Fruit fly (Drosophila melanogaster): ENCODE measurements around the gene CG7990.
A peak's percentile ranks its signal among the peaks of the same experiment; 100 is the strongest.

The CG7990 gene

DNA sequence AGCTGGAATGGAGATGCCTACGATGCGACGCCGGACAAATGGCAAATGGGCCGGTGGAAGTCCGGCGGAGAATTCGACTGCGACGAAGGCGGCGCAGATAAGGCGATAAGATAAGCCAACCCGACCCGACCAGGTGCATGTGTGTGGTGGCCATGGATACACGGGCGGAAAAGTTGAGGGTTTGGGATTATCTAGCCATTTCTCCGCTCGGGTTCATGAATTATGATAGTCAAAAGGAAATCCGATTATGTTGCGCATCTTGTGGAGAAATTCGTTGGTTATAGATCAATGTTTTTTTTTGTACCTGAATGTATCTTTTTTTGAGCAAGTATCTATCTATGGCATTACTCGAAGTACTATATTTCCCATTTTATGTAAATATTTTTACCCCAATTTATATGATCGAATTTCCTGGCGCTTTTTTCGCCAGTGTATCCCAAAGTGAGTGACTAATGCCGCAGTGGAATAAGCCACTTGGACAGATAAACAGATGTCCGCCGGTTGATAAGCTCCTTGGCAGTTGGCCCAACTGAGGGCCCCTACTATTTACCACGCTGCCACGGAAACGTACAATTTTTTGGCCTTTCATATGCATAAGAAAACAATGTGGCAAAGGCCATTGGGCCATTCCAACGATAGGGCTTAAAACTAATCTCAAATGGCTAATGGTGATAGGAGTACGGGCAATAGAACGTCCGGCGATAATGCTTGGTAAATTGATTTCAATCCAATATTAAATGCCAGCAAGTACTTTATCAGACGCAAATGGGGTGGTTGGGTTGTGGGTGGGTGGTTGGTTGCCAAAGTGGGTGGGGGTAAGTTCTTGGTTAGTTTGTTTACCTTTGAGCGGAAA lies 45.6 kb upstream of the CG7990 start, which contains the start of gene CG7992 (continued):
- no peak for TF ChIP-seq CG7271 (tag; optimal IDR thresholded peaks at IDR 0.05)
- 0 out of 2 replicates have a peak, but pooled peaks have one; percentile 23 for TF ChIP-seq ttk (GFP tag; IDR thresholded peaks at IDR 0.05)
- peak; percentile 63 for TF ChIP-seq CG6689 (GFP tag; IDR thresholded peaks at IDR 0.05)
- TF ChIP-seq CG10267 (tag; optimal IDR thresholded peaks at IDR 0.05), result peak; percentile 25
- TF ChIP-seq CG11723 (GFP tag; optimal IDR thresholded peaks at IDR 0.05), result peak; percentile 2
- TF ChIP-seq CG9215 (GFP tag; IDR thresholded peaks at IDR 0.05), result peak; percentile 49
- no peak for TF ChIP-seq hth (optimal IDR thresholded peaks at IDR 0.05)
- TF ChIP-seq Xbp1 (GFP tag; optimal IDR thresholded peaks at IDR 0.05), result peak; percentile 54
- peak; percentile 26; the same call in 1 of the 2 replicates for TF ChIP-seq MBD-R2 (GFP tag; IDR thresholded peaks at IDR 0.05)
- peak; percentile 0 for TF ChIP-seq Atf-2 (GFP tag; optimal IDR thresholded peaks at IDR 0.05)
- TF ChIP-seq Med (GFP tag), result peak; percentile 87
- TF ChIP-seq CG10543 (GFP tag; optimal IDR thresholded peaks at IDR 0.05), result peak; percentile 31
- peak; percentile 53 for TF ChIP-seq D19B (GFP tag; optimal IDR thresholded peaks at IDR 0.05)
- TF ChIP-seq tgo (GFP tag; IDR thresholded peaks at IDR 0.05), result 0 out of 3 replicates have a peak, but pooled peaks have one; percentile 45
- TF ChIP-seq CrebB (tag; optimal IDR thresholded peaks at IDR 0.05), result no peak
- TF ChIP-seq Opbp (GFP tag; IDR thresholded peaks at IDR 0.05; ENCODE audit: partially characterized antibody), result no peak
- peak; percentile 66 for TF ChIP-seq zfh2 (GFP tag; optimal IDR thresholded peaks at IDR 0.05)
- TF ChIP-seq Hr51 (GFP tag; optimal IDR thresholded peaks at IDR 0.05), result peak; percentile 29 to 69
- peak; percentile 58 for TF ChIP-seq Sox102F (GFP tag; optimal IDR thresholded peaks at IDR 0.05)
- no peak for TF ChIP-seq tna (GFP tag; IDR thresholded peaks at IDR 0.05; ENCODE audit: partially characterized antibody)
- no peak for TF ChIP-seq YL-1 (GFP tag; optimal IDR thresholded peaks at IDR 0.05)
- no peak for TF ChIP-seq CG2202 (tag; optimal IDR thresholded peaks at IDR 0.05)
- TF ChIP-seq CG1233 (GFP tag; optimal IDR thresholded peaks at IDR 0.05), result peak; percentile 9
- no peak for TF ChIP-seq Dref (GFP tag; IDR thresholded peaks at IDR 0.05)
- TF ChIP-seq ATbp (GFP tag; optimal IDR thresholded peaks at IDR 0.05), result peak; percentile 35
- TF ChIP-seq HLH4C (GFP tag; IDR thresholded peaks at IDR 0.05; ENCODE audit: partially characterized antibody), result no peak
- TF ChIP-seq CG42726 (GFP tag; IDR thresholded peaks at IDR 0.05; ENCODE audit: partially characterized antibody), result no peak
- peak; percentile 21 for TF ChIP-seq CG10654 (GFP tag; optimal IDR thresholded peaks at IDR 0.05)
- TF ChIP-seq Tbp (GFP tag; optimal IDR thresholded peaks at IDR 0.05), result no peak
- TF ChIP-seq CG17186 (GFP tag; optimal IDR thresholded peaks at IDR 0.05), result no peak
- peak; percentile 33 for TF ChIP-seq caup (GFP tag; optimal IDR thresholded peaks at IDR 0.05; ENCODE audit: severe bottlenecking)
- TF ChIP-seq pho (GFP tag; optimal IDR thresholded peaks at IDR 0.05), result peak; percentile 74
- TF ChIP-seq lilli (GFP tag; optimal IDR thresholded peaks at IDR 0.05), result peak; percentile 77
- TF ChIP-seq HmgZ (tag; optimal IDR thresholded peaks at IDR 0.05), result peak; percentile 19
- peak; percentile 10 for TF ChIP-seq CG9876 (GFP tag; optimal IDR thresholded peaks at IDR 0.05)
- TF ChIP-seq shn (GFP tag; optimal IDR thresholded peaks at IDR 0.05), result peak; percentile 75
- peak; percentile 36 for TF ChIP-seq CG2712 (tag; optimal IDR thresholded peaks at IDR 0.05)
- peak in 1 of 2 experiments; percentile 39 for TF ChIP-seq bsh (GFP tag; optimal IDR thresholded peaks at IDR 0.05)
- TF ChIP-seq crc (GFP tag; optimal IDR thresholded peaks at IDR 0.05), result peak; percentile 51
- peak; percentile 43 for TF ChIP-seq Bteb2 (GFP tag; optimal IDR thresholded peaks at IDR 0.05)
- TF ChIP-seq CG13624 (GFP tag; optimal IDR thresholded peaks at IDR 0.05), result peak; percentile 56
- TF ChIP-seq Sin3A (optimal IDR thresholded peaks at IDR 0.05), result no peak
- TF ChIP-seq Hr3 (GFP tag; optimal IDR thresholded peaks at IDR 0.05), result peak; percentile 62
- no peak for TF ChIP-seq Nf-YA (GFP tag; IDR thresholded peaks at IDR 0.05)
- no peak for TF ChIP-seq Trl (optimal IDR thresholded peaks at IDR 0.05)
- TF ChIP-seq Trl (GFP tag; optimal IDR thresholded peaks at IDR 0.05), result peak; percentile 52
- TF ChIP-seq Chrac-16 (GFP tag; optimal IDR thresholded peaks at IDR 0.05), result peak; percentile 21
- TF ChIP-seq CG15269 (tag; optimal IDR thresholded peaks at IDR 0.05), result peak; percentile 69
- peak; percentile 67 for TF ChIP-seq CG7786 (GFP tag; optimal IDR thresholded peaks at IDR 0.05)

Data from whole organism, embryonic.